Worm (Caenorhabditis elegans): ENCODE results near the gene ptr-24.

ce11 chrX:13358573-13358972 is 20.7 kb downstream of the ptr-24 start:
- TF ChIP-seq W03F9.2 (tag; optimal IDR thresholded peaks at IDR 0.05): no peak
- TF ChIP-seq him-1 (tag; optimal IDR thresholded peaks at IDR 0.05): no peak
- TF ChIP-seq dao-5 (tag; optimal IDR thresholded peaks at IDR 0.05): no peak
